Fruit fly (Drosophila melanogaster) S2 (cell line): Measurements from ENCODE around the gene CG31106.

Source experiments
- CG8478 ChIP-seq: fragments of >200 bp; optimal IDR thresholded peaks from 2 replicates; lab custom pipeline; 2018
- CTCF ChIP-seq, 2 experiments: fragments of >200 bp; optimal IDR thresholded peaks; 2 replicates each; lab custom pipeline; 2018

dm6 chr3R:25265589-25266201, 49.6 kb downstream of the CG31106 start, which contains the start of the genes GlnRS and RIOK2:
- TF ChIP-seq CG8478 (no peak), CTCF (optimal IDR thresholded peaks at IDR 0.05; lab: Kevin White, UChicago) (peak; percentile 0 to 51)
